Fruit fly (Drosophila melanogaster) whole organism, wandering third instar larva: ENCODE measurements around the gene CG5455.
A peak's percentile ranks its signal among the peaks of the same experiment; 100 is the strongest.

Source experiments
- Abd-B ChIP-seq: fragments of >200 bp; optimal IDR thresholded peaks from 2 replicates; lab custom pipeline; 2017; ENCODE audit warnings: missing biosample characterization, missing genetic modification characterization
- CG32264 ChIP-seq: fragments of 200-800 bp; sonication (Bioruptor generic); optimal IDR thresholded peaks from 2 replicates; lab custom pipeline; 2016; ENCODE audit warnings: missing biosample characterization, missing genetic modification characterization
- CG9705 ChIP-seq: fragments of 200-800 bp; sonication (Bioruptor generic); optimal IDR thresholded peaks from 2 replicates; lab custom pipeline; 2018; ENCODE audit warnings: missing biosample characterization, mild to moderate bottlenecking, missing genetic modification characterization
- Dfd ChIP-seq: fragments of >200 bp; optimal IDR thresholded peaks from 2 replicates; lab custom pipeline; 2017; ENCODE audit warnings: missing biosample characterization, missing genetic modification characterization
- Dif ChIP-seq: fragments of 200-275, 200-300 bp; sonication (Bioruptor generic); optimal IDR thresholded peaks from 2 replicates; lab custom pipeline; 2018; ENCODE audit warnings: missing biosample characterization, missing genetic modification characterization; ENCODE audit not compliant: partially characterized antibody
- GATAd ChIP-seq: sonication (Bioruptor generic); optimal IDR thresholded peaks from 2 replicates; lab custom pipeline; 2016; ENCODE audit warnings: missing biosample characterization, missing genetic modification characterization
- HLH106 ChIP-seq: fragments of 200-800 bp; optimal IDR thresholded peaks from 3 replicates; lab custom pipeline; 2019; ENCODE audit warnings: missing biosample characterization, mild to moderate bottlenecking, missing genetic modification characterization, moderate library complexity
- Hnf4 ChIP-seq: fragments of 200-800 bp; sonication (Bioruptor generic); optimal IDR thresholded peaks from 2 replicates; lab custom pipeline; 2016; ENCODE audit warnings: missing biosample characterization, mild to moderate bottlenecking, missing genetic modification characterization
- Hr78 ChIP-seq: fragments of >200 bp; optimal IDR thresholded peaks from 2 replicates; lab custom pipeline; 2017; ENCODE audit warnings: missing biosample characterization, missing genetic modification characterization
- Hr83 ChIP-seq: fragments of 200-300 bp; sonication (Bioruptor generic); optimal IDR thresholded peaks from 2 replicates; lab custom pipeline; 2016; ENCODE audit warnings: missing biosample characterization, mild to moderate bottlenecking, missing genetic modification characterization, moderate library complexity; ENCODE audit not compliant: poor library complexity, severe bottlenecking
- Jra ChIP-seq: sonication (Bioruptor generic); optimal IDR thresholded peaks from 2 replicates; lab custom pipeline; 2016; ENCODE audit warnings: missing biosample characterization, missing genetic modification characterization
- Mio ChIP-seq: sonication (Bioruptor generic); optimal IDR thresholded peaks from 2 replicates; lab custom pipeline; 2016; ENCODE audit warnings: missing biosample characterization, missing genetic modification characterization
- Myc ChIP-seq: fragments of >200 bp; optimal IDR thresholded peaks from 2 replicates; lab custom pipeline; 2017
- N ChIP-seq: fragments of >200 bp; optimal IDR thresholded peaks from 2 replicates; lab custom pipeline; 2018; ENCODE audit warnings: missing biosample characterization, missing external identifiers, missing genetic modification characterization
- OdsH ChIP-seq: fragments of 200-800 bp; sonication (Bioruptor generic); optimal IDR thresholded peaks from 2 replicates; lab custom pipeline; 2016; ENCODE audit warnings: missing biosample characterization, mild to moderate bottlenecking, missing genetic modification characterization
- Rel ChIP-seq, 2 experiments: fragments of 200-800 bp; sonication (Bioruptor generic) in 1 of 2; optimal IDR thresholded peaks; 2 replicates in 1 of 2; 3 replicates in 1 of 2; lab custom pipeline; 2016 to 2019; ENCODE audit warnings: mild to moderate bottlenecking in 2 of 2, missing biosample characterization in 2 of 2, missing genetic modification characterization in 2 of 2, moderate library complexity in 1 of 2
- Sp1 ChIP-seq: fragments of 200-800 bp; sonication (Bioruptor generic); optimal IDR thresholded peaks from 3 replicates; lab custom pipeline; 2019; ENCODE audit warnings: missing biosample characterization, mild to moderate bottlenecking, missing genetic modification characterization, moderate library complexity
- Vsx2 ChIP-seq: fragments of 200-300, 225-300 bp; sonication (Bioruptor generic); optimal IDR thresholded peaks from 2 replicates; lab custom pipeline; 2018; ENCODE audit warnings: missing biosample characterization, missing genetic modification characterization; ENCODE audit not compliant: partially characterized antibody
- br ChIP-seq: fragments of 200-800 bp; sonication (Bioruptor generic); optimal IDR thresholded peaks from 2 replicates; lab custom pipeline; 2016; ENCODE audit warnings: missing biosample characterization, missing genetic modification characterization
- brk ChIP-seq: fragments of 200-800 bp; sonication (Bioruptor generic); optimal IDR thresholded peaks from 2 replicates; lab custom pipeline; 2016; ENCODE audit warnings: missing biosample characterization, mild to moderate bottlenecking, missing genetic modification characterization
- dl ChIP-seq, 2 experiments: fragments of 175-275, 200-275 bp in 1 of 2; fragments of 200-275 bp in 1 of 2; sonication (Bioruptor generic); optimal IDR thresholded peaks; lab custom pipeline; 2018; ENCODE audit warnings: mild to moderate bottlenecking in 2 of 2, missing biosample characterization in 2 of 2, missing genetic modification characterization in 2 of 2, moderate library complexity in 2 of 2; ENCODE audit not compliant: partially characterized antibody in 2 of 2, insufficient read depth in 1 of 2
- dmrt93B ChIP-seq: fragments of 200-800 bp; sonication (Bioruptor generic); optimal IDR thresholded peaks from 2 replicates; lab custom pipeline; 2018; ENCODE audit warnings: missing biosample characterization, mild to moderate bottlenecking, missing genetic modification characterization
- dsf ChIP-seq: sonication (Bioruptor generic); optimal IDR thresholded peaks from 2 replicates; lab custom pipeline; 2016; ENCODE audit warnings: missing biosample characterization, missing genetic modification characterization, borderline replicate concordance
- ey ChIP-seq: fragments of 200-800 bp; sonication (Bioruptor generic); optimal IDR thresholded peaks from 2 replicates; lab custom pipeline; 2016; ENCODE audit warnings: missing biosample characterization, missing genetic modification characterization
- foxo ChIP-seq, 2 experiments: fragments of 200-800 bp; sonication (Bioruptor generic); optimal IDR thresholded peaks; 2 replicates in 1 of 2; 3 replicates in 1 of 2; lab custom pipeline; 2016 to 2017; ENCODE audit warnings: missing biosample characterization in 2 of 2, missing genetic modification characterization in 2 of 2
- fru ChIP-seq: fragments of 200-800 bp; sonication (Bioruptor generic); optimal IDR thresholded peaks from 3 replicates; lab custom pipeline; 2016; ENCODE audit warnings: missing biosample characterization, mild to moderate bottlenecking, missing genetic modification characterization
- h ChIP-seq: fragments of 200-800 bp; sonication (Bioruptor generic); optimal IDR thresholded peaks from 3 replicates; lab custom pipeline; 2016; ENCODE audit warnings: missing biosample characterization, mild to moderate bottlenecking, missing genetic modification characterization
- jim ChIP-seq: fragments of 175-275, 200-325 bp; sonication (Bioruptor generic); optimal IDR thresholded peaks from 2 replicates; lab custom pipeline; 2016; ENCODE audit warnings: missing biosample characterization, mild to moderate bottlenecking, missing genetic modification characterization
- lola ChIP-seq: fragments of >200 bp; optimal IDR thresholded peaks from 2 replicates; lab custom pipeline; 2017; ENCODE audit warnings: missing biosample characterization, missing genetic modification characterization
- pan ChIP-seq: fragments of >200 bp; optimal IDR thresholded peaks from 2 replicates; lab custom pipeline; 2017
- psq ChIP-seq: fragments of 200-800 bp; sonication (Bioruptor generic); optimal IDR thresholded peaks from 3 replicates; lab custom pipeline; 2017; ENCODE audit warnings: missing biosample characterization, mild to moderate bottlenecking, missing genetic modification characterization, moderate library complexity
- sage ChIP-seq: fragments of 200-800 bp; sonication (Bioruptor generic); optimal IDR thresholded peaks from 2 replicates; lab custom pipeline; 2016; ENCODE audit warnings: missing biosample characterization, mild to moderate bottlenecking, missing genetic modification characterization
- sv ChIP-seq: fragments of 200-800 bp; sonication (Bioruptor generic); optimal IDR thresholded peaks from 3 replicates; lab custom pipeline; 2016; ENCODE audit warnings: missing biosample characterization, missing genetic modification characterization
- tai ChIP-seq: sonication (Bioruptor generic); optimal IDR thresholded peaks from 2 replicates; lab custom pipeline; 2016; ENCODE audit warnings: missing biosample characterization, missing genetic modification characterization
- usp ChIP-seq: fragments of >200 bp; optimal IDR thresholded peaks from 2 replicates; lab custom pipeline; 2017; ENCODE audit warnings: missing biosample characterization, missing genetic modification characterization
- woc ChIP-seq: sonication (Bioruptor generic); optimal IDR thresholded peaks from 2 replicates; lab custom pipeline; 2016; ENCODE audit warnings: missing biosample characterization, mild to moderate bottlenecking, missing genetic modification characterization

CG5455 gene

dm6 chr3R:26499136-26499535 lies 37.8 kb downstream of the CG5455 start (continued):
- TF ChIP-seq usp (GFP tag; lab: Kevin White, UChicago) (no peak), h (GFP tag; lab: Kevin White, UChicago) (peak; percentile 87), GATAd (GFP tag; lab: Kevin White, UChicago) (no peak), Hr78 (GFP tag; lab: Kevin White, UChicago) (no peak), Myc (lab: Kevin White, UChicago) (no peak), Dif (GFP tag; lab: Kevin White, UChicago) (no peak), Abd-B (GFP tag; lab: Kevin White, UChicago) (no peak), jim (no peak), sv (GFP tag; lab: Kevin White, UChicago) (no peak)

- TF ChIP-seq foxo (GFP tag; optimal IDR thresholded peaks at IDR 0.05; lab: Kevin White, UChicago) = no peak
- no peak for TF ChIP-seq psq (GFP tag; lab: Kevin White, UChicago)
- no peak for TF ChIP-seq ey (GFP tag; lab: Kevin White, UChicago)
- TF ChIP-seq Dif (GFP tag; lab: Kevin White, UChicago) = no peak
- TF ChIP-seq Sp1 = no peak
- TF ChIP-seq Hr78 (GFP tag; lab: Kevin White, UChicago) = no peak
- no peak for TF ChIP-seq Abd-B (GFP tag; lab: Kevin White, UChicago)
- no peak for TF ChIP-seq Rel (GFP tag; optimal IDR thresholded peaks at IDR 0.05; lab: Kevin White, UChicago)
- TF ChIP-seq Rel (tag; optimal IDR thresholded peaks at IDR 0.05; lab: Kevin White, UChicago) = no peak
- TF ChIP-seq Jra = no peak
- TF ChIP-seq Dfd (GFP tag; lab: Kevin White, UChicago) = no peak
- TF ChIP-seq dl (GFP tag; optimal IDR thresholded peaks at IDR 0.05; lab: Kevin White, UChicago; ENCODE audit: insufficient read depth in 1 of 2, partially characterized antibody in 2 of 2) = no peak
- TF ChIP-seq pan = no peak
These were observed 39.0 kb downstream of the CG5455 start for dm6 chr3R:26500355-26500754.

- TF ChIP-seq HLH106 (tag; lab: Kevin White, UChicago) (no peak), Jra (no peak)
- TF ChIP-seq, all 38 proteins: peak for 0
These were observed 40.7 kb downstream of the CG5455 start for dm6 chr3R:26502072-26502471.

- TF ChIP-seq woc (GFP tag; lab: Kevin White, UChicago) (peak; percentile 12), ey (GFP tag; lab: Kevin White, UChicago) (no peak)
These were observed 41.6 kb downstream of the CG5455 start for dm6 chr3R:26502907-26503306.

- no peak for TF ChIP-seq sv (GFP tag; lab: Kevin White, UChicago)
- TF ChIP-seq Dfd (GFP tag; lab: Kevin White, UChicago) = peak; percentile 79
These were observed 42.0 kb downstream of the CG5455 start for dm6 chr3R:26503317-26503716.

- TF ChIP-seq dmrt93B (GFP tag; lab: Kevin White, UChicago) (peak; percentile 36), br (peak; percentile 81), Abd-B (GFP tag; lab: Kevin White, UChicago) (no peak), OdsH (peak; percentile 77), lola (GFP tag; lab: Kevin White, UChicago) (no peak), woc (GFP tag; lab: Kevin White, UChicago) (peak; percentile 85), ey (GFP tag; lab: Kevin White, UChicago) (peak; percentile 82), GATAd (GFP tag; lab: Kevin White, UChicago) (no peak), dsf (GFP tag; lab: Kevin White, UChicago) (no peak), CG32264 (GFP tag; lab: Kevin White, UChicago) (peak; percentile 39), Jra (no peak), Mio (no peak), h (GFP tag; lab: Kevin White, UChicago) (peak; percentile 85), Hr78 (GFP tag; lab: Kevin White, UChicago) (no peak), sage (GFP tag; lab: Kevin White, UChicago) (peak; percentile 53), dl (GFP tag; optimal IDR thresholded peaks at IDR 0.05; lab: Kevin White, UChicago; ENCODE audit: insufficient read depth in 1 of 2, partially characterized antibody in 2 of 2) (no peak), Dif (GFP tag; lab: Kevin White, UChicago) (no peak), N (GFP tag; lab: Kevin White, UChicago) (no peak), pan (no peak), tai (GFP tag; lab: Kevin White, UChicago) (no peak), Hr83 (GFP tag; lab: Kevin White, UChicago) (no peak), usp (GFP tag; lab: Kevin White, UChicago) (no peak), jim (no peak), psq (GFP tag; lab: Kevin White, UChicago) (peak; percentile 62), Dfd (GFP tag; lab: Kevin White, UChicago) (no peak), Hnf4 (peak; percentile 65), Rel (GFP tag; optimal IDR thresholded peaks at IDR 0.05; lab: Kevin White, UChicago) (no peak), Rel (tag; optimal IDR thresholded peaks at IDR 0.05; lab: Kevin White, UChicago) (peak; percentile 15), fru (peak; percentile 79), Sp1 (peak; percentile 73), CG9705 (peak; percentile 12), brk (GFP tag; lab: Kevin White, UChicago) (peak; percentile 78), Vsx2 (GFP tag; lab: Kevin White, UChicago) (no peak), sv (GFP tag; lab: Kevin White, UChicago) (no peak), foxo (GFP tag; optimal IDR thresholded peaks at IDR 0.05; lab: Kevin White, UChicago) (peak in 1 of 2 experiments; percentile 68)
These were observed 46.5 kb downstream of the CG5455 start for dm6 chr3R:26507838-26508237.
